Worm (Caenorhabditis elegans): ENCODE measurements around the gene R08C7.5.

DNA sequence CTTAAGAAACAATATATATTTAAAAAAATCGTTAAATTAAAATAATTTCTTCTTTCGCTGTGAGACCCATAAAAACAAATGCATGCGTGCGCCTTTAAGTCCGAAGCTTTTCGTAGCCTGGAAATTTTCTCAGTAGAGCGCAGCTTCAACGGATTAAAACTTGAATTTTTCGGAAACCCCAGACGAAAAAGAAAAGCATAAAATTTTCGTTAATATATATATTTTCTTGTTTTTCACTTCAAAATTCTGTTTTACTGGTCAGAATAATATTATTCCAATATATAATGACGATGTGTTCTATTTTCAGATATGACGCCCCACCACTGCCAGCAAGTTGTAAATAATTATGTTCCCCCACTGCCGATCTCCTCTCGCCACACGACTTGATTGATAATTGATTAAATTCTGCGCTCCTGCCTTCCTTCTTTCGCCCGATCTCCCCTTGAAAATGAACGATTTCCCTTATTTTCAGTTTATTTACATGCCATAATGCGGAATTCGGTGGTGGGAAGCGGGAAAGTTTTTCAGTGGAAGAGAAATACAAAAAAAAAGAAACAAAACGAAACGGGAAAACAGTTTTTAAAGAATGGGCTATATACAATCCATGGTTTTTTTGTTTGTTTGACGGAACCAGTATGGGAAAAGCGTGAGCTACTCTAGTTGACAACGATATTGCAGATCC lies 38.2 kb downstream of the R08C7.5 start:
- TF ChIP-seq ceh-82 (tag; optimal IDR thresholded peaks at IDR 0.05) (no peak), unc-39 (tag; optimal IDR thresholded peaks at IDR 0.05) (no peak), ZK546.5 (tag; optimal IDR thresholded peaks at IDR 0.05) (no peak), nhr-10 (tag; optimal IDR thresholded peaks at IDR 0.05) (no peak), nhr-12 (tag; optimal IDR thresholded peaks at IDR 0.05) (no peak), nhr-23 (tag; optimal IDR thresholded peaks at IDR 0.05) (no peak)
